Worm (Caenorhabditis elegans) whole organism, early embryonic: ENCODE results near the gene clec-255.
"Not testable (repeated sequence)": the region's sequence is repeated elsewhere in the genome, so short reads cannot be mapped to it uniquely, and the experiment has no call there.

Experiments
- ama-1 ChIP-seq: fragments of 150-350 bp; optimal IDR thresholded peaks from 2 replicates; lab custom pipeline; 2014
- flt-1 ChIP-seq: fragments of 200-800 bp; sonication (Bioruptor generic); IDR thresholded peaks from 2 replicates; pipeline ENCODE4 v1.3.6; 2022; ENCODE audit warnings: missing genetic modification characterization, missing compliant biosample characterization

ce11 chrV:18724810-18725209 is 45.7 kb downstream of the clec-255 start:
- not testable (repeated sequence) for TF ChIP-seq ama-1 (lab: Kevin White, UChicago); flt-1
